Worm (Caenorhabditis elegans): ENCODE measurements around the gene clec-83.

- TF ChIP-seq W03F9.2 (tag; optimal IDR thresholded peaks at IDR 0.05) (no peak), dao-5 (tag; optimal IDR thresholded peaks at IDR 0.05) (no peak), him-1 (tag; optimal IDR thresholded peaks at IDR 0.05) (no peak)
Measured at ce11 chrIV:2798339-2798738, 42.9 kb downstream of the clec-83 start, which contains the start of gene Y54G2A.52.

All from whole organism, L4/young adult.